Worm (Caenorhabditis elegans) whole organism, young adult: ENCODE measurements around the gene farl-11.

Experiments
- B0019.2 ChIP-seq: fragments of 200-800 bp; sonication (Bioruptor generic); conservative IDR thresholded peaks from 2 replicates; pipeline ENCODE4 v1.3.6; 2022; ENCODE audit warnings: missing genetic modification reagents, missing genetic modification characterization, missing compliant biosample characterization
- C17E4.6 ChIP-seq: fragments of 200-800 bp; sonication (Bioruptor generic); IDR thresholded peaks from 2 replicates; pipeline ENCODE4 v1.3.6; 2022; ENCODE audit warnings: missing genetic modification reagents, missing genetic modification characterization, missing compliant biosample characterization
- F52B5.7 ChIP-seq: sonication (generic microtip); optimal IDR thresholded peaks from 2 replicates; lab custom pipeline; 2016; ENCODE audit warnings: mild to moderate bottlenecking, missing genetic modification characterization, missing compliant biosample characterization
- F55B11.4 ChIP-seq: sonication (generic microtip); optimal IDR thresholded peaks from 2 replicates; lab custom pipeline; 2016; ENCODE audit warnings: missing compliant biosample characterization, missing genetic modification characterization, borderline replicate concordance; ENCODE audit not compliant: insufficient read depth
- K11D2.4 ChIP-seq: fragments of 200-800 bp; sonication (Bioruptor generic); IDR thresholded peaks from 2 replicates; pipeline ENCODE4 v1.3.6; 2022; ENCODE audit warnings: missing genetic modification reagents, missing genetic modification characterization, missing compliant biosample characterization
- T26A5.8 ChIP-seq: sonication (generic microtip); optimal IDR thresholded peaks from 2 replicates; lab custom pipeline; 2016; ENCODE audit warnings: missing genetic modification characterization, missing compliant biosample characterization
- Y53G8AR.9 ChIP-seq: fragments of 200-800 bp; sonication (Bioruptor generic); conservative IDR thresholded peaks from 2 replicates; pipeline ENCODE4 v1.3.6; 2022; ENCODE audit warnings: missing genetic modification reagents, missing genetic modification characterization, missing compliant biosample characterization
- Y56A3A.18 ChIP-seq: fragments of 200-800 bp; sonication (Bioruptor generic); IDR thresholded peaks from 2 replicates; pipeline ENCODE4 v1.3.6; 2022; ENCODE audit warnings: missing genetic modification reagents, missing genetic modification characterization, missing compliant biosample characterization
- ZK185.1 ChIP-seq: sonication (generic microtip); optimal IDR thresholded peaks from 2 replicates; lab custom pipeline; 2016; ENCODE audit warnings: mild to moderate bottlenecking, missing genetic modification characterization, missing compliant biosample characterization; ENCODE audit not compliant: poor library complexity, severe bottlenecking
- akir-1 ChIP-seq: fragments of 200-800 bp; sonication (Bioruptor generic); optimal IDR thresholded peaks from 2 replicates; lab custom pipeline; 2018; ENCODE audit warnings: mild to moderate bottlenecking, missing genetic modification characterization, moderate library complexity, missing compliant biosample characterization
- ama-1 ChIP-seq, 3 experiments: fragments of 150-350 bp in 1 of 3; sonication (generic microtip) in 2 of 3; optimal IDR thresholded peaks; 2 replicates each; lab custom pipeline; 2014 to 2018; ENCODE audit warnings: missing biosample characterization in 2 of 3, missing genetic modification characterization in 2 of 3, missing genetic modification reagents in 2 of 3
- aptf-3 ChIP-seq: fragments of 200-800 bp; sonication (Bioruptor generic); IDR thresholded peaks from 2 replicates; pipeline ENCODE4 v1.3.6; 2022; ENCODE audit warnings: missing genetic modification characterization, missing compliant biosample characterization
- attf-6 ChIP-seq: fragments of 200-800 bp; sonication (Bioruptor generic); IDR thresholded peaks from 2 replicates; pipeline ENCODE4 v1.3.6; 2022; ENCODE audit warnings: missing genetic modification reagents, missing genetic modification characterization, missing compliant biosample characterization
- bed-1 ChIP-seq: fragments of 200-800 bp; sonication (Bioruptor generic); IDR thresholded peaks from 2 replicates; pipeline ENCODE4 v1.3.6; 2022; ENCODE audit warnings: missing genetic modification reagents, missing genetic modification characterization, missing compliant biosample characterization
- cebp-2 ChIP-seq: fragments of 200-800 bp; sonication (Bioruptor generic); IDR thresholded peaks from 2 replicates; pipeline ENCODE4 v1.3.6; 2022; ENCODE audit warnings: missing genetic modification characterization, missing compliant biosample characterization
- ceh-100 ChIP-seq: fragments of 200-800 bp; sonication (Bioruptor generic); IDR thresholded peaks from 2 replicates; pipeline ENCODE4 v1.3.6; 2022; ENCODE audit warnings: missing genetic modification reagents, missing genetic modification characterization, missing compliant biosample characterization
- chd-7 ChIP-seq: sonication (generic microtip); optimal IDR thresholded peaks from 2 replicates; lab custom pipeline; 2016; ENCODE audit warnings: mild to moderate bottlenecking, missing genetic modification characterization, moderate library complexity, missing compliant biosample characterization
- dox-1 ChIP-seq: fragments of 200-800 bp; sonication (Bioruptor generic); IDR thresholded peaks from 2 replicates; pipeline ENCODE4 v1.3.6; 2022; ENCODE audit warnings: missing genetic modification reagents, missing genetic modification characterization, missing compliant biosample characterization
- dpl-1 ChIP-seq: fragments of 150-350 bp; optimal IDR thresholded peaks from 2 replicates; lab custom pipeline; 2014; ENCODE audit warnings: missing biosample characterization, missing genetic modification reagents, missing genetic modification characterization
- egl-18 ChIP-seq: fragments of 200-800 bp; sonication (Bioruptor generic); IDR thresholded peaks from 2 replicates; pipeline ENCODE4 v1.3.6; 2022; ENCODE audit warnings: missing genetic modification reagents, missing genetic modification characterization, missing compliant biosample characterization
- egl-44 ChIP-seq: fragments of 200-800 bp; sonication (Bioruptor generic); IDR thresholded peaks from 2 replicates; pipeline ENCODE4 v1.3.6; 2022; ENCODE audit warnings: missing genetic modification reagents, missing genetic modification characterization, missing compliant biosample characterization
- ets-4 ChIP-seq: fragments of 200-800 bp; sonication (Bioruptor generic); optimal IDR thresholded peaks from 2 replicates; lab custom pipeline; 2018; ENCODE audit warnings: mild to moderate bottlenecking, missing genetic modification characterization, missing compliant biosample characterization
- fkh-3 ChIP-seq: sonication (generic microtip); optimal IDR thresholded peaks from 2 replicates; lab custom pipeline; 2016; ENCODE audit warnings: mild to moderate bottlenecking, missing genetic modification characterization, missing compliant biosample characterization
- him-1 ChIP-seq: sonication (generic microtip); optimal IDR thresholded peaks from 2 replicates; lab custom pipeline; 2016; ENCODE audit warnings: missing genotype, missing genetic modification reagents, missing genetic modification characterization, missing compliant biosample characterization
- hlh-12 ChIP-seq: sonication (generic microtip); optimal IDR thresholded peaks from 2 replicates; lab custom pipeline; 2016; ENCODE audit warnings: missing genetic modification characterization, missing compliant biosample characterization
- hlh-26 ChIP-seq: fragments of 200-800 bp; sonication (Bioruptor generic); conservative IDR thresholded peaks from 2 replicates; pipeline ENCODE4 v1.3.6; 2022; ENCODE audit warnings: missing genetic modification reagents, missing genetic modification characterization, missing compliant biosample characterization
- hmg-1.2 ChIP-seq: fragments of 200-800 bp; sonication (Bioruptor generic); IDR thresholded peaks from 2 replicates; pipeline ENCODE4 v1.3.6; 2022; ENCODE audit warnings: missing genetic modification reagents, missing genetic modification characterization, missing compliant biosample characterization
- let-607 ChIP-seq, 2 experiments: fragments of 200-800 bp in 1 of 2; sonication (Bioruptor generic) in 1 of 2; sonication (generic microtip) in 1 of 2; optimal IDR thresholded peaks; 2 replicates each; lab custom pipeline; 2016 to 2018; ENCODE audit warnings: mild to moderate bottlenecking in 2 of 2, missing compliant biosample characterization in 2 of 2, missing genetic modification characterization in 2 of 2, moderate library complexity in 2 of 2, missing genotype in 1 of 2
- lin-26 ChIP-seq: fragments of 200-800 bp; sonication (Bioruptor generic); IDR thresholded peaks from 2 replicates; pipeline ENCODE4 v1.3.6; 2022; ENCODE audit warnings: missing genetic modification reagents, missing genetic modification characterization, missing compliant biosample characterization
- lin-54 ChIP-seq: fragments of 200-800 bp; sonication (Bioruptor generic); optimal IDR thresholded peaks from 2 replicates; lab custom pipeline; 2018; ENCODE audit warnings: mild to moderate bottlenecking, missing genetic modification characterization, missing compliant biosample characterization
- lsl-1 ChIP-seq: fragments of 200-800 bp; sonication (Bioruptor generic); optimal IDR thresholded peaks from 2 replicates; lab custom pipeline; 2018; ENCODE audit warnings: mild to moderate bottlenecking, missing genetic modification characterization, moderate library complexity, missing compliant biosample characterization
- lsy-27 ChIP-seq: sonication (generic microtip); optimal IDR thresholded peaks from 2 replicates; lab custom pipeline; 2017; ENCODE audit warnings: missing genetic modification characterization, mild to moderate bottlenecking, missing compliant biosample characterization, antibody characterized with exemption, missing genotype, borderline replicate concordance; ENCODE audit not compliant: insufficient read depth
- madf-10 ChIP-seq: sonication (generic microtip); optimal IDR thresholded peaks from 2 replicates; lab custom pipeline; 2016; ENCODE audit warnings: mild to moderate bottlenecking, missing genetic modification characterization, missing compliant biosample characterization
- madf-3 ChIP-seq: fragments of 200-800 bp; sonication (Bioruptor generic); IDR thresholded peaks from 2 replicates; pipeline ENCODE4 v1.3.6; 2022; ENCODE audit warnings: missing genetic modification reagents, missing genetic modification characterization, missing compliant biosample characterization
- madf-6 ChIP-seq: fragments of 200-800 bp; sonication (Bioruptor generic); IDR thresholded peaks from 2 replicates; pipeline ENCODE4 v1.3.6; 2022; ENCODE audit warnings: missing genetic modification reagents, missing genetic modification characterization, missing compliant biosample characterization
- mcd-1 ChIP-seq: fragments of 200-800 bp; sonication (Bioruptor generic); IDR thresholded peaks from 2 replicates; pipeline ENCODE4 v1.3.6; 2022; ENCODE audit warnings: missing genetic modification reagents, missing genetic modification characterization, missing compliant biosample characterization
- nfya-2 ChIP-seq: fragments of 200-800 bp; sonication (Bioruptor generic); IDR thresholded peaks from 2 replicates; pipeline ENCODE4 v1.3.6; 2022; ENCODE audit warnings: missing genetic modification reagents, missing genetic modification characterization, missing compliant biosample characterization
- nfyb-1 ChIP-seq: fragments of 200-800 bp; sonication (Bioruptor generic); IDR thresholded peaks from 2 replicates; pipeline ENCODE4 v1.3.6; 2022; ENCODE audit warnings: missing genetic modification reagents, missing genetic modification characterization, missing compliant biosample characterization
- nhr-120 ChIP-seq: fragments of 200-800 bp; sonication (Bioruptor generic); IDR thresholded peaks from 2 replicates; pipeline ENCODE4 v1.3.6; 2022; ENCODE audit warnings: missing genetic modification characterization, missing compliant biosample characterization
- nhr-80 ChIP-seq: sonication (generic microtip); optimal IDR thresholded peaks from 2 replicates; lab custom pipeline; 2016; ENCODE audit warnings: missing genetic modification characterization, missing compliant biosample characterization
- nhr-90 ChIP-seq: sonication (generic microtip); optimal IDR thresholded peaks from 2 replicates; lab custom pipeline; 2016; ENCODE audit warnings: missing genotype, mild to moderate bottlenecking, missing genetic modification characterization, missing compliant biosample characterization
- pbrm-1 ChIP-seq: fragments of 200-800 bp; sonication (Bioruptor generic); IDR thresholded peaks from 2 replicates; pipeline ENCODE4 v1.3.6; 2022; ENCODE audit warnings: missing genetic modification reagents, missing genetic modification characterization, missing compliant biosample characterization
- repo-1 ChIP-seq: sonication (generic microtip); optimal IDR thresholded peaks from 2 replicates; lab custom pipeline; 2017; ENCODE audit warnings: mild to moderate bottlenecking, missing genetic modification characterization, missing compliant biosample characterization
- rpc-1 ChIP-seq, 2 experiments: fragments of 150-350 bp in 1 of 2; sonication (generic microtip) in 1 of 2; optimal IDR thresholded peaks; 2 replicates each; lab custom pipeline; 2014 to 2018; ENCODE audit warnings: missing biosample characterization in 1 of 2, missing genetic modification characterization in 1 of 2, missing genetic modification reagents in 1 of 2, missing genotype in 1 of 2
- somi-1 ChIP-seq: fragments of 200-800 bp; sonication (Bioruptor generic); optimal IDR thresholded peaks from 2 replicates; lab custom pipeline; 2018; ENCODE audit warnings: mild to moderate bottlenecking, missing genetic modification characterization, missing compliant biosample characterization
- tbx-9 ChIP-seq: sonication (generic microtip); optimal IDR thresholded peaks from 2 replicates; lab custom pipeline; 2016; ENCODE audit warnings: borderline replicate concordance, missing genetic modification characterization, inconsistent platforms, missing compliant biosample characterization
- xnd-1 ChIP-seq: sonication (generic microtip); optimal IDR thresholded peaks from 2 replicates; lab custom pipeline; 2016; ENCODE audit warnings: missing genotype, missing genetic modification reagents, missing genetic modification characterization, missing compliant biosample characterization
- zim-3 ChIP-seq: sonication (generic microtip); optimal IDR thresholded peaks from 2 replicates; lab custom pipeline; 2017; ENCODE audit warnings: mild to moderate bottlenecking, missing genetic modification characterization, moderate library complexity, missing compliant biosample characterization

Gene farl-11

DNA sequence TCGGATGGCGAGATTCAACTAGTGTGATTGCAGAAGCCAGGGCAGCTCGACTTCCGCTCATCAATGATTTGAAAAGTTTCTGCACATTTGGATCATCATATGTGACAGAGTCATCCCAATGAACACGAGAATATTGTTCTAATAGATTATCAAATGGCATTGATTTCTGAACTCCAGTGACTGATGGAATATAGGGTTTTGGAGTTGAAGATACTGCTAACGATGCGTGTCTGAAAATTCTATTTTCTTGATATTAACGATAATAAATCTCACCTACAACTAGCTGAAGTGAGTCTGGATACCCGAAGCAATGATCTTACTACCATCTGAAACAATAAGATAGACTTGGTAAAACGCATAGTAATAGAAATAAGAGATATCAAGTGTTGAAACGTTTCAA is 4.0 kb downstream of the farl-11 start, which contains the start of gene mmaa-1:
mmaa-1 (minus strand) TSS at position 328 of the 400 bp plus-strand sequence.
- TF ChIP-seq dpl-1 (GFP tag; lab: Kevin White, UChicago) (no peak), F55B11.4 (tag; lab: Kevin White, UChicago) (no peak), F52B5.7 (no peak), fkh-3 (tag; lab: Kevin White, UChicago) (peak; percentile 69), madf-3 (no peak), madf-10 (peak; percentile 3), Y56A3A.18 (peak; percentile 78; the same call in 1 of the 2 replicates), K11D2.4 (GFP tag; lab: Robert Waterston, UW) (0 out of 2 replicates have a peak, but pooled peaks have one; percentile 21), lsl-1 (no peak), madf-6 (GFP tag; lab: Robert Waterston, UW) (peak; percentile 25; the same call in 1 of the 2 replicates), T26A5.8 (tag; lab: Kevin White, UChicago) (no peak), aptf-3 (no peak), mcd-1 (GFP tag; lab: Robert Waterston, UW) (0 out of 2 replicates have a peak, but pooled peaks have one; percentile 32), let-607 (tag; optimal IDR thresholded peaks at IDR 0.05; lab: Kevin White, UChicago) (peak in 1 of 2 experiments; percentile 26), lin-54 (GFP tag; lab: Kevin White, UChicago) (no peak), ets-4 (GFP tag; lab: Kevin White, UChicago) (no peak), egl-18 (no peak), ceh-100 (GFP tag; lab: Robert Waterston, UW) (no peak), nfyb-1 (GFP tag; lab: Robert Waterston, UW) (peak; percentile 51; the same call in 1 of the 2 replicates), zim-3 (peak; percentile 19), nhr-90 (no peak), dox-1 (GFP tag; lab: Robert Waterston, UW) (peak; percentile 34; the same call in 1 of the 2 replicates), Y53G8AR.9 (GFP tag; lab: Robert Waterston, UW) (peak; percentile 88), tbx-9 (tag; lab: Kevin White, UChicago) (no peak), nhr-120 (GFP tag; lab: Robert Waterston, UW) (no peak), attf-6 (GFP tag; lab: Robert Waterston, UW) (no peak), hlh-12 (tag; lab: Kevin White, UChicago) (no peak), pbrm-1 (GFP tag; lab: Robert Waterston, UW) (no peak), repo-1 (tag; lab: Kevin White, UChicago) (peak; percentile 71), C17E4.6 (no peak), chd-7 (tag; lab: Kevin White, UChicago) (peak; percentile 69), hmg-1.2 (GFP tag; lab: Robert Waterston, UW) (peak; percentile 14; the same call in 1 of the 2 replicates), ZK185.1 (tag; lab: Kevin White, UChicago) (no peak), ama-1 (optimal IDR thresholded peaks at IDR 0.05; lab: Kevin White, UChicago) (peak; percentile 78), ama-1 (GFP tag; optimal IDR thresholded peaks at IDR 0.05; lab: Kevin White, UChicago) (no peak), egl-44 (GFP tag; lab: Robert Waterston, UW) (no peak), bed-1 (GFP tag; lab: Robert Waterston, UW) (0 out of 2 replicates have a peak, but pooled peaks have one; percentile 42), nhr-80 (tag; lab: Kevin White, UChicago) (no peak), xnd-1 (tag; lab: Kevin White, UChicago) (peak; percentile 10), somi-1 (GFP tag; lab: Kevin White, UChicago) (no peak)

ce11 chrII:7099231-7099630 is 5.6 kb downstream of the farl-11 start:
- TF ChIP-seq Y53G8AR.9 (GFP tag; lab: Robert Waterston, UW) (0 out of 2 replicates have a peak, but pooled peaks have one; percentile 50), hlh-26 (GFP tag; lab: Robert Waterston, UW) (no peak), somi-1 (GFP tag; lab: Kevin White, UChicago) (no peak), F55B11.4 (tag; lab: Kevin White, UChicago) (no peak), pbrm-1 (GFP tag; lab: Robert Waterston, UW) (no peak), him-1 (tag; lab: Kevin White, UChicago) (peak; percentile 53), akir-1 (GFP tag; lab: Kevin White, UChicago) (no peak), cebp-2 (GFP tag; lab: Robert Waterston, UW) (no peak), Y56A3A.18 (no peak), rpc-1 (optimal IDR thresholded peaks at IDR 0.05; lab: Kevin White, UChicago) (no peak), rpc-1 (tag; optimal IDR thresholded peaks at IDR 0.05; lab: Kevin White, UChicago) (no peak), nfya-2 (no peak), B0019.2 (GFP tag; lab: Robert Waterston, UW) (no peak), lin-26 (GFP tag; lab: Robert Waterston, UW) (no peak), lsy-27 (tag; lab: Kevin White, UChicago) (no peak)
